Worm (Caenorhabditis elegans): ENCODE data around the gene T26H5.14.

T26H5.14 gene

ce11 chrV:15444188-15444587, 4.8 kb upstream of the T26H5.14 start, which contains the start of gene T26H5.11:
TSS of gene T26H5.11 (minus strand) at chrV:15444288.
- TF ChIP-seq lag-1 (GFP tag; IDR thresholded peaks at IDR 0.05) (no peak), ccch-3 (GFP tag; optimal IDR thresholded peaks at IDR 0.05) (no peak), ztf-3 (GFP tag; optimal IDR thresholded peaks at IDR 0.05) (no peak), nhr-179 (tag; optimal IDR thresholded peaks at IDR 0.05) (no peak), B0035.1 (tag; optimal IDR thresholded peaks at IDR 0.05) (no peak), ztf-25 (GFP tag; IDR thresholded peaks at IDR 0.05) (no peak), dpff-1 (tag; optimal IDR thresholded peaks at IDR 0.05) (no peak), pbrm-1 (GFP tag; IDR thresholded peaks at IDR 0.05) (no peak), ztf-28 (GFP tag; IDR thresholded peaks at IDR 0.05) (no peak), ceh-91 (GFP tag; IDR thresholded peaks at IDR 0.05) (no peak), lir-1 (GFP tag; conservative IDR thresholded peaks at IDR 0.05) (no peak), B0336.3 (GFP tag; IDR thresholded peaks at IDR 0.05) (no peak), hmg-20 (GFP tag; IDR thresholded peaks at IDR 0.05) (no peak), rec-8 (tag; optimal IDR thresholded peaks at IDR 0.05) (no peak), ztf-26 (tag; optimal IDR thresholded peaks at IDR 0.05) (no peak), rcor-1 (GFP tag; IDR thresholded peaks at IDR 0.05) (no peak), hlh-26 (GFP tag; conservative IDR thresholded peaks at IDR 0.05) (no peak), nhr-90 (tag; optimal IDR thresholded peaks at IDR 0.05) (no peak)

- no peak for TF ChIP-seq tbx-9 (tag; optimal IDR thresholded peaks at IDR 0.05; ENCODE audit: borderline replicate concordance)
- no peak for TF ChIP-seq cebp-2 (GFP tag; IDR thresholded peaks at IDR 0.05)
- no peak for TF ChIP-seq nhr-120 (GFP tag; IDR thresholded peaks at IDR 0.05)
- no peak for TF ChIP-seq pha-4 (tag; optimal IDR thresholded peaks at IDR 0.05)
- no peak for TF ChIP-seq aptf-2 (GFP tag; conservative IDR thresholded peaks at IDR 0.05)
- peak; percentile 2 for TF ChIP-seq nhr-80 (tag; optimal IDR thresholded peaks at IDR 0.05)
- TF ChIP-seq lin-26 (GFP tag; IDR thresholded peaks at IDR 0.05) = no peak
Measured at ce11 chrV:15444615-15445014, 4.3 kb upstream of the T26H5.14 start, which contains the start of gene T26H5.9. TSS of gene T26H5.9 (plus strand) at chrV:15444916.

- TF ChIP-seq lin-35 (GFP tag; optimal IDR thresholded peaks at IDR 0.05) = no peak
- TF ChIP-seq chd-7 (tag; optimal IDR thresholded peaks at IDR 0.05) = no peak
- no peak for TF ChIP-seq nhr-80 (tag; optimal IDR thresholded peaks at IDR 0.05)
- no peak for TF ChIP-seq ztf-22 (GFP tag; optimal IDR thresholded peaks at IDR 0.05)
- no peak for TF ChIP-seq xnd-1 (tag; optimal IDR thresholded peaks at IDR 0.05)
- no peak for TF ChIP-seq dox-1 (GFP tag; IDR thresholded peaks at IDR 0.05)
- no peak for TF ChIP-seq mel-28 (tag; optimal IDR thresholded peaks at IDR 0.05; ENCODE audit: borderline replicate concordance)
- TF ChIP-seq ceh-79 (tag; optimal IDR thresholded peaks at IDR 0.05) = no peak
- TF ChIP-seq him-1 (tag; optimal IDR thresholded peaks at IDR 0.05) = no peak
- no peak for TF ChIP-seq ceh-27 (GFP tag; optimal IDR thresholded peaks at IDR 0.05)
- no peak for TF ChIP-seq zim-3 (tag; optimal IDR thresholded peaks at IDR 0.05)
- no peak for TF ChIP-seq lir-1 (GFP tag; conservative IDR thresholded peaks at IDR 0.05)
- no peak for TF ChIP-seq tlf-1 (GFP tag; optimal IDR thresholded peaks at IDR 0.05)
- TF ChIP-seq D2030.7 (GFP tag; IDR thresholded peaks at IDR 0.05) = no peak
- TF ChIP-seq efl-1 (GFP tag; optimal IDR thresholded peaks at IDR 0.05) = no peak
- no peak for TF ChIP-seq akir-1 (GFP tag; optimal IDR thresholded peaks at IDR 0.05)
- no peak for TF ChIP-seq zfh-2 (GFP tag; conservative IDR thresholded peaks at IDR 0.05)
- no peak for TF ChIP-seq bed-2 (GFP tag; IDR thresholded peaks at IDR 0.05)
- TF ChIP-seq aptf-2 (GFP tag; conservative IDR thresholded peaks at IDR 0.05) = no peak
- no peak for TF ChIP-seq attf-5 (GFP tag; optimal IDR thresholded peaks at IDR 0.05)
Measured at ce11 chrV:15445437-15445836, 3.5 kb upstream of the T26H5.14 start, which contains the start of gene srh-239. TSS of gene srh-239 (plus strand) at chrV:15445737.

All from whole organism, young adult.